Worm (Caenorhabditis elegans) whole organism, midembryonic: Measurements from ENCODE around the gene F54E2.5.

ENCODE experiments used
- T22C8.4 ChIP-seq: fragments of 200-800 bp; sonication (Bioruptor generic); IDR thresholded peaks from 2 replicates; pipeline ENCODE4 v1.3.6; 2022; ENCODE audit warnings: missing genetic modification characterization, missing compliant biosample characterization
- flt-1 ChIP-seq: fragments of 200-800 bp; sonication (Bioruptor generic); IDR thresholded peaks from 2 replicates; pipeline ENCODE4 v1.3.6; 2022; ENCODE audit warnings: missing genetic modification characterization, missing compliant biosample characterization
- ztf-29 ChIP-seq: fragments of 200-800 bp; sonication (Bioruptor generic); IDR thresholded peaks from 2 replicates; pipeline ENCODE4 v1.3.6; 2022; ENCODE audit warnings: missing genetic modification reagents, missing genetic modification characterization, missing compliant biosample characterization

- TF ChIP-seq flt-1 (GFP tag; lab: Robert Waterston, UW): no peak
- TF ChIP-seq T22C8.4 (GFP tag; lab: Robert Waterston, UW): no peak
- no peak for TF ChIP-seq ztf-29
Observed at ce11 chrV:2818117-2818516, 2.3 kb upstream of the F54E2.5 start, which contains the start of gene srt-34.
